Worm (Caenorhabditis elegans) whole organism, L1 larva: ENCODE measurements around the gene JC8.7.

Experiments
- C16A3.4 ChIP-seq: fragments of 150-350 bp; optimal IDR thresholded peaks from 2 replicates; lab custom pipeline; 2014; ENCODE audit warnings: missing biosample characterization, missing genetic modification characterization
- Y116A8C.19 ChIP-seq: sonication (generic microtip); optimal IDR thresholded peaks from 2 replicates; lab custom pipeline; 2016; ENCODE audit warnings: missing compliant biosample characterization, missing genetic modification characterization, borderline replicate concordance
- aha-1 ChIP-seq: fragments of 150-350 bp; optimal IDR thresholded peaks from 2 replicates; lab custom pipeline; 2014; ENCODE audit warnings: missing biosample characterization, missing genetic modification characterization
- blmp-1 ChIP-seq: fragments of 150-350 bp; optimal IDR thresholded peaks from 2 replicates; lab custom pipeline; 2014; ENCODE audit warnings: missing biosample characterization, missing genetic modification characterization
- ceh-82 ChIP-seq, 3 experiments: fragments of 150-350 bp in 1 of 3; sonication (generic microtip) in 2 of 3; optimal IDR thresholded peaks; 2 replicates each; lab custom pipeline; 2014 to 2017; ENCODE audit warnings: missing biosample characterization in 3 of 3, missing genetic modification characterization in 3 of 3
- ces-1 ChIP-seq: fragments of 150-350 bp; optimal IDR thresholded peaks from 2 replicates; lab custom pipeline; 2014; ENCODE audit warnings: missing biosample characterization, missing genetic modification reagents, missing genetic modification characterization
- efl-1 ChIP-seq, 4 experiments: fragments of 150-350 bp; optimal IDR thresholded peaks in 3 of 4; peaks in 1 of 4; 1 replicate in 1 of 4; 2 replicates in 3 of 4; lab custom pipeline; 2014; ENCODE audit warnings: missing biosample characterization in 2 of 4, missing genetic modification characterization in 2 of 4, missing genetic modification reagents in 2 of 4
- elt-2 ChIP-seq: sonication (generic microtip); optimal IDR thresholded peaks from 2 replicates; lab custom pipeline; 2016; ENCODE audit warnings: missing genetic modification characterization, mild to moderate bottlenecking, inconsistent platforms, missing compliant biosample characterization, missing genetic modification reagents
- ets-5 ChIP-seq: fragments of 200-800 bp; sonication (Bioruptor generic); IDR thresholded peaks from 2 replicates; pipeline ENCODE4 v1.3.6; 2022; ENCODE audit warnings: missing genetic modification characterization, missing compliant biosample characterization
- fkh-8 ChIP-seq: sonication (generic microtip); optimal IDR thresholded peaks from 2 replicates; lab custom pipeline; 2016; ENCODE audit warnings: mild to moderate bottlenecking, missing genetic modification characterization, missing compliant biosample characterization
- lin-13 ChIP-seq: fragments of 150-350 bp; optimal IDR thresholded peaks from 2 replicates; lab custom pipeline; 2014; ENCODE audit warnings: missing biosample characterization, missing genetic modification reagents, missing genetic modification characterization
- lin-14 ChIP-seq: fragments of 200-800 bp; sonication (Bioruptor generic); optimal IDR thresholded peaks from 2 replicates; lab custom pipeline; 2018; ENCODE audit warnings: mild to moderate bottlenecking, missing genetic modification characterization, moderate library complexity, missing compliant biosample characterization
- lin-35 ChIP-seq, 2 experiments: fragments of 150-350 bp; optimal IDR thresholded peaks; 2 replicates each; lab custom pipeline; 2014; ENCODE audit warnings: missing biosample characterization in 2 of 2, missing genetic modification characterization in 2 of 2, missing genetic modification reagents in 2 of 2
- lsy-2 ChIP-seq, 2 experiments: fragments of 150-350 bp; optimal IDR thresholded peaks; 2 replicates each; lab custom pipeline; 2014; ENCODE audit warnings: missing biosample characterization in 2 of 2, missing genetic modification characterization in 2 of 2
- mdl-1 ChIP-seq, 2 experiments: fragments of 150-350 bp; optimal IDR thresholded peaks; 2 replicates each; lab custom pipeline; 2014 to 2017; ENCODE audit warnings: missing biosample characterization in 2 of 2, missing genetic modification characterization in 2 of 2, inconsistent platforms in 1 of 2
- nhr-11 ChIP-seq: fragments of 150-350 bp; optimal IDR thresholded peaks from 2 replicates; lab custom pipeline; 2014; ENCODE audit warnings: missing biosample characterization, missing genetic modification characterization
- nhr-19 ChIP-seq: fragments of 200-800 bp; sonication (Bioruptor generic); conservative IDR thresholded peaks from 2 replicates; pipeline ENCODE4 v1.3.6; 2022; ENCODE audit warnings: missing genetic modification characterization, missing compliant biosample characterization
- nhr-20 ChIP-seq: sonication (generic microtip); optimal IDR thresholded peaks from 2 replicates; lab custom pipeline; 2016; ENCODE audit warnings: mild to moderate bottlenecking, missing genetic modification characterization, missing compliant biosample characterization
- nhr-71 ChIP-seq: sonication (generic microtip); optimal IDR thresholded peaks from 2 replicates; lab custom pipeline; 2016; ENCODE audit warnings: mild to moderate bottlenecking, missing genetic modification characterization, moderate library complexity, missing compliant biosample characterization
- nhr-76 ChIP-seq: sonication (generic microtip); optimal IDR thresholded peaks from 2 replicates; lab custom pipeline; 2017; ENCODE audit warnings: missing biosample characterization, missing genetic modification characterization
- nhr-84 ChIP-seq: sonication (generic microtip); optimal IDR thresholded peaks from 2 replicates; lab custom pipeline; 2017; ENCODE audit warnings: missing biosample characterization, missing genetic modification characterization
- pag-3 ChIP-seq: sonication (generic microtip); optimal IDR thresholded peaks from 2 replicates; lab custom pipeline; 2017; ENCODE audit warnings: missing genetic modification characterization, mild to moderate bottlenecking, missing compliant biosample characterization, antibody characterized with exemption, borderline replicate concordance; ENCODE audit not compliant: insufficient read depth
- pqm-1 ChIP-seq: sonication (generic microtip); optimal IDR thresholded peaks from 3 replicates; lab custom pipeline; 2017; ENCODE audit warnings: missing biosample characterization, missing genetic modification characterization
- rnt-1 ChIP-seq: sonication (generic microtip); optimal IDR thresholded peaks from 2 replicates; lab custom pipeline; 2016; ENCODE audit warnings: mild to moderate bottlenecking, missing genetic modification characterization, moderate library complexity, missing compliant biosample characterization
- skn-1 ChIP-seq: fragments of 150-350 bp; optimal IDR thresholded peaks from 2 replicates; lab custom pipeline; 2014; ENCODE audit warnings: missing biosample characterization, missing genetic modification characterization
- snu-23 ChIP-seq: sonication (generic microtip); optimal IDR thresholded peaks from 2 replicates; lab custom pipeline; 2016; ENCODE audit warnings: missing genetic modification characterization, missing compliant biosample characterization
- tbx-2 ChIP-seq: sonication (generic microtip); optimal IDR thresholded peaks from 2 replicates; lab custom pipeline; 2016; ENCODE audit warnings: missing genetic modification characterization, missing compliant biosample characterization
- unc-130 ChIP-seq: fragments of 150-350 bp; optimal IDR thresholded peaks from 2 replicates; lab custom pipeline; 2017; ENCODE audit warnings: missing biosample characterization, missing genetic modification characterization, inconsistent platforms
- unc-62 ChIP-seq: fragments of 150-350 bp; optimal IDR thresholded peaks from 2 replicates; lab custom pipeline; 2014; ENCODE audit warnings: missing biosample characterization, missing genetic modification reagents, missing genetic modification characterization
- unc-86 ChIP-seq: sonication (generic microtip); optimal IDR thresholded peaks from 2 replicates; lab custom pipeline; 2016; ENCODE audit warnings: missing genetic modification characterization, missing compliant biosample characterization
- vab-15 ChIP-seq: sonication (generic microtip); optimal IDR thresholded peaks from 2 replicates; lab custom pipeline; 2017; ENCODE audit warnings: missing genotype, mild to moderate bottlenecking, missing genetic modification characterization, missing compliant biosample characterization
- zag-1 ChIP-seq: fragments of 150-350 bp; optimal IDR thresholded peaks from 2 replicates; lab custom pipeline; 2014; ENCODE audit warnings: missing biosample characterization, missing genetic modification characterization

The JC8.7 gene

DNA sequence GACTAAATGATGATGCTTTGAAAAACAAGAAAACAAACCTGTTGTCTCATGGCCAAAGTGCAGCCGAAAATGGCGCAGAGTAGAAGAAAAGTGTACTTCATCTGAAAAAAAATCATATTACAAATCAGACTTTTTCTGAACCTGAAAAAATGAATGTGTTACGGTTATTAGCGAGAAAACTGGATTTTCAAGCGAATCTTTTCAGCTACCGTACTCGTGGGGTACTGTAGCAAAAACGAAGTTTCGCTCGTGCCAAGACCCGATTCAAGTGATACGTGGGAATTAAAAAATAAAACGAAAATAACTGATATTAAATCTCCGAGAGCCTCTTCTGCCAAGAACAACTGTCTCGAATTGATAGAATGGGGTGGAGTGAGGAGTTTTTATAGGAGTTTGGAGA is 5.2 kb downstream of the JC8.7 start, which contains the start of gene ttr-51:
TSS of gene ttr-51 (minus strand) at position 101 of the 400 bp plus-strand sequence.
- TF ChIP-seq ces-1 (GFP tag; lab: Kevin White, UChicago), result no peak
- TF ChIP-seq rnt-1, result peak; percentile 15
- TF ChIP-seq unc-130 (tag; lab: Kevin White, UChicago), result no peak
- TF ChIP-seq nhr-20 (tag; lab: Kevin White, UChicago), result no peak
- TF ChIP-seq C16A3.4, result no peak
- no peak for TF ChIP-seq zag-1
- no peak for TF ChIP-seq blmp-1 (tag; lab: Kevin White, UChicago)
- TF ChIP-seq, all 84 proteins: peak for 1

DNA sequence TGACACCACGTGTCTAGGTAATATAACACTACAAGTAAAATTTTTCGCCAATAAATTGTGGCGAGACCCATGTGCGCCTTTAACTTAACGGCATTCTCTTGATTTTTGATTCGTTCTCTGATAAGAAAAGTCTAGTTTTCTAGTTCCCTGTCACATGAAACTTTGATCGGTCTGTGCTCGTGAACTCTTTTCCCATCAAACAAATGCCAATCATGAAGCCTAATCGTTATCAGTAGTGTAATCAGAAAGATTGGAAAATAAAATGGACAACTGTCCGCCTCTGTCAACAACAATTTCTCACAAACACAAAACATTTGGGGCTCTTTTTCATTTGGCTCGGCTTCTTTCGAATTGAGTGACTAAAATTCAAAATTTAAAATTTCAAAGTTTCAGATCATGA is 6.8 kb downstream of the JC8.7 start, which contains the start of gene ttr-45:
TSS of gene ttr-45 (plus strand) at position 385 of the 400 bp plus-strand sequence.
- peak; percentile 92 for TF ChIP-seq nhr-20 (tag; lab: Kevin White, UChicago)
- TF ChIP-seq vab-15, result no peak
- TF ChIP-seq unc-130 (tag; lab: Kevin White, UChicago), result peak; percentile 64
- no peak for TF ChIP-seq tbx-2 (tag; lab: Kevin White, UChicago)
- TF ChIP-seq unc-86 (tag; lab: Kevin White, UChicago), result no peak
- peak in 1 of 2 experiments; percentile 24 for TF ChIP-seq mdl-1 (tag; optimal IDR thresholded peaks at IDR 0.05; lab: Kevin White, UChicago)
- no peak for TF ChIP-seq efl-1 (optimal IDR thresholded peaks at IDR 0.05; lab: Kevin White, UChicago)
- no peak for TF ChIP-seq efl-1 (GFP tag; optimal IDR thresholded peaks at IDR 0.05 in 1 of 2; lab: Kevin White, UChicago)
- TF ChIP-seq aha-1 (tag; lab: Kevin White, UChicago), result no peak
- no peak for TF ChIP-seq zag-1
- peak; percentile 68 for TF ChIP-seq rnt-1
- TF ChIP-seq nhr-84 (tag; lab: Kevin White, UChicago), result no peak
- peak; percentile 65 for TF ChIP-seq nhr-19 (GFP tag; lab: Robert Waterston, UW)
- no peak for TF ChIP-seq ces-1 (GFP tag; lab: Kevin White, UChicago)
- no peak for TF ChIP-seq blmp-1 (tag; lab: Kevin White, UChicago)
- TF ChIP-seq lsy-2 (tag; optimal IDR thresholded peaks at IDR 0.05; lab: Kevin White, UChicago), result peak; percentile 25 to 58
- TF ChIP-seq C16A3.4, result peak; percentile 24
- peak in 1 of 2 experiments; percentile 49 for TF ChIP-seq lin-35 (GFP tag; optimal IDR thresholded peaks at IDR 0.05; lab: Kevin White, UChicago)
- TF ChIP-seq snu-23, result peak; percentile 19
- no peak for TF ChIP-seq unc-62 (GFP tag; lab: Kevin White, UChicago)
- TF ChIP-seq pqm-1 (tag; lab: Kevin White, UChicago), result peak; percentile 66
- peak; percentile 94 for TF ChIP-seq elt-2 (tag; lab: Kevin White, UChicago)
- TF ChIP-seq fkh-8 (tag; lab: Kevin White, UChicago), result no peak
- no peak for TF ChIP-seq lin-14
- TF ChIP-seq pag-3 (tag; lab: Kevin White, UChicago), result peak; percentile 82
- peak; percentile 74 for TF ChIP-seq nhr-71 (tag; lab: Kevin White, UChicago)
- no peak for TF ChIP-seq skn-1 (tag; lab: Kevin White, UChicago)

DNA sequence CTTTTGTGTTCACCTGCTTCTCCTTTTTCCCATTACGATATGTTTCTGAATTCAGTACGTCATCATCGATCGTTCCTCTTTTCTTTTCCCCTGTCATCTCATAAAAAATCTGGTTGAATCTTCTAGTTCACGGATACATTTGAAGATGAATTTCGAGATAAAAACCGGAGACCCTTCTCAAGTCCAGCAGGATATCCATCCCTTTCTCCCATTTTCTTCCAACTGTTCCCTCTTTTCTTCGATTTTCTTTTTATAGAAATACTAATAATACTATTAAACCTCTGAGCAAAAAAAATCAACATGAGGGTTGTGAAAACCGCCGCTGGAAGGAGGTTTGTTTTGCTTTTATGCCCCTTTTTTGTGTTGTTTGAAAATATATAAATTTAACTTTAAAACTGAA is 8.8 kb downstream of the JC8.7 start, which contains the start of gene bus-12:
TSS of gene bus-12 (plus strand) at position 301 of the 400 bp plus-strand sequence.
- TF ChIP-seq blmp-1 (tag; lab: Kevin White, UChicago) (peak; percentile 4), Y116A8C.19 (tag; lab: Kevin White, UChicago) (no peak)

DNA sequence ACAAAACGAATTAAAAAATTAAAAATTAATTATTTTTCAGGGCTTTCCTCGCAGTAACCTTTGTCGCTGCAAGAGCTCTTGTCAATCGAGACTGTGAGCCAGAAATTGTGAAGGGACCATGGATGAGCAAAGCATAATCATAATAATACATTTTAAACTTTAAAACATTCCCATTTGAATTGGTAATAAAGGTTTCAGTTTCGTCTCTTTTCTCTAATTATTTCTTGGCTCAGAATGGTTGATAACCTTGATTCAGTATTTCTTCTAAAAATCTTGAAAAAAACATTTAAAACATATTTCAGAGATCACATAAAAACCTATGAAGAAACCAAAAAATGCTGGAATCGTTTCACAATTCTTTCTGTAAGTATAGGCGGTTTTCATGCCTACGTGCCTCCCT is 11.8 kb downstream of the JC8.7 start, which contains the start of gene JC8.16:
TSS of gene JC8.16 (plus strand) at position 301 of the 400 bp plus-strand sequence.
- TF ChIP-seq ceh-82 (tag; optimal IDR thresholded peaks at IDR 0.05; lab: Kevin White, UChicago) (no peak), lin-13 (GFP tag; lab: Kevin White, UChicago) (no peak), efl-1 (optimal IDR thresholded peaks at IDR 0.05; lab: Kevin White, UChicago) (no peak), efl-1 (GFP tag; optimal IDR thresholded peaks at IDR 0.05 in 1 of 2; lab: Kevin White, UChicago) (peak in 1 of 2 experiments; percentile 88)

DNA sequence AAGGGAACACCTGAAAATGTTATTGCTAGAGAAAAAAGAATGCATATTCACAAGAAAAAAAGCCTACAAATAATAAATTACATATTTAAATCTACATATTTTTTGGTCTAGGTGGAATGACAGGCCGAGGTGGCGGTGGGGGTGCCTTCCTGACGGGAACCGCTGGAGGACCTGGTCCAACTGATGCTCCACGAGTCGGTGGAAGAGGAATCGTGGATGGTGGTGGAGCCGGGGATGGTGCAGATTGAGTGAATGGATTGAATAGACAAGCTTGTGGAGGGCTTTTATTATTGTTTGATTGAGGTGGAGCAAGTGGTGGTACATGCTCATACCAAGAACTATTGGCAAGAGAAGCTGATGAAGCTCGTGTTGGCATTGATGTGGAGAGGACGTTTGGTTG is 14.7 kb downstream of the JC8.7 start:
- TF ChIP-seq ets-5 (GFP tag; lab: Robert Waterston, UW), result 0 out of 2 replicates have a peak, but pooled peaks have one; percentile 38
- TF ChIP-seq nhr-76 (tag; lab: Kevin White, UChicago), result no peak
- no peak for TF ChIP-seq nhr-11 (tag; lab: Kevin White, UChicago)
